Worm (Caenorhabditis elegans) whole organism, L4 larva: Measurements from ENCODE around the gene try-12.

Source experiments
- Y75B8A.6 ChIP-seq: fragments of 200-800 bp; sonication (Bioruptor generic); IDR thresholded peaks from 2 replicates; pipeline ENCODE4 v1.3.6; 2022; ENCODE audit warnings: missing genetic modification reagents, missing genetic modification characterization, missing compliant biosample characterization
- ZK337.2 ChIP-seq: fragments of 200-800 bp; sonication (Bioruptor generic); IDR thresholded peaks from 2 replicates; pipeline ENCODE4 v1.3.6; 2022; ENCODE audit warnings: missing genetic modification reagents, missing genetic modification characterization, missing compliant biosample characterization
- aha-1 ChIP-seq: fragments of 150-350 bp; peaks from one replicate; lab custom pipeline; 2014; ENCODE audit warnings: missing biosample characterization, missing genetic modification characterization
- ama-1 ChIP-seq: fragments of 150-350 bp; optimal IDR thresholded peaks from 2 replicates; lab custom pipeline; 2014; ENCODE audit warnings: inconsistent platforms, mixed read lengths
- attf-4 ChIP-seq: sonication (generic microtip); optimal IDR thresholded peaks from 3 replicates; lab custom pipeline; 2017; ENCODE audit warnings: missing biosample characterization, missing genetic modification characterization
- ceh-82 ChIP-seq: sonication (generic microtip); optimal IDR thresholded peaks from 2 replicates; lab custom pipeline; 2017; ENCODE audit warnings: missing biosample characterization, missing genetic modification characterization
- daf-12 ChIP-seq: fragments of 150-350 bp; optimal IDR thresholded peaks from 2 replicates; lab custom pipeline; 2014; ENCODE audit warnings: missing biosample characterization, missing genetic modification reagents, missing genetic modification characterization
- daf-8 ChIP-seq: fragments of 200-800 bp; sonication (Bioruptor generic); IDR thresholded peaks from 2 replicates; pipeline ENCODE4 v1.3.6; 2022; ENCODE audit warnings: missing genetic modification characterization, missing compliant biosample characterization
- dmd-9 ChIP-seq: fragments of 200-800 bp; sonication (Bioruptor generic); IDR thresholded peaks from 2 replicates; pipeline ENCODE4 v1.3.6; 2022; ENCODE audit warnings: missing genetic modification reagents, missing genetic modification characterization, missing compliant biosample characterization
- dpl-1 ChIP-seq: fragments of 150-350 bp; optimal IDR thresholded peaks from 2 replicates; lab custom pipeline; 2014; ENCODE audit warnings: missing biosample characterization, missing genetic modification reagents, missing genetic modification characterization
- duxl-1 ChIP-seq: sonication (generic microtip); optimal IDR thresholded peaks from 2 replicates; lab custom pipeline; 2016; ENCODE audit warnings: mild to moderate bottlenecking, missing genetic modification characterization, moderate library complexity, missing compliant biosample characterization; ENCODE audit not compliant: poor library complexity
- dve-1 ChIP-seq: sonication (generic microtip); optimal IDR thresholded peaks from 2 replicates; lab custom pipeline; 2017; ENCODE audit warnings: antibody characterized with exemption, mild to moderate bottlenecking, missing genetic modification characterization, missing compliant biosample characterization; ENCODE audit not compliant: insufficient read depth
- fkh-10 ChIP-seq: fragments of 150-350 bp; optimal IDR thresholded peaks from 2 replicates; lab custom pipeline; 2014; ENCODE audit warnings: missing biosample characterization, missing genetic modification reagents, missing genetic modification characterization
- hlh-11 ChIP-seq: fragments of 200-800 bp; sonication (Bioruptor generic); optimal IDR thresholded peaks from 2 replicates; lab custom pipeline; 2018; ENCODE audit warnings: mild to moderate bottlenecking, missing genetic modification characterization, missing compliant biosample characterization
- hlh-30 ChIP-seq: sonication (generic microtip); optimal IDR thresholded peaks from 2 replicates; lab custom pipeline; 2017; ENCODE audit warnings: antibody characterized with exemption, mild to moderate bottlenecking, missing genetic modification characterization, missing compliant biosample characterization; ENCODE audit not compliant: insufficient read depth
- lim-7 ChIP-seq: fragments of 200-800 bp; sonication (Bioruptor generic); IDR thresholded peaks from 2 replicates; pipeline ENCODE4 v1.3.6; 2022; ENCODE audit warnings: missing genetic modification characterization, missing compliant biosample characterization
- lin-13 ChIP-seq: fragments of 150-350 bp; optimal IDR thresholded peaks from 2 replicates; lab custom pipeline; 2014; ENCODE audit warnings: missing biosample characterization, missing genetic modification reagents, missing genetic modification characterization
- lin-15B ChIP-seq: fragments of 150-350 bp; sonication (generic microtip); optimal IDR thresholded peaks from 3 replicates; lab custom pipeline; 2014; ENCODE audit warnings: missing biosample characterization, missing genetic modification characterization
- lir-3 ChIP-seq: sonication (generic microtip); optimal IDR thresholded peaks from 2 replicates; lab custom pipeline; 2016; ENCODE audit warnings: mild to moderate bottlenecking, missing genetic modification characterization, missing compliant biosample characterization
- lsy-2 ChIP-seq, 2 experiments: fragments of 150-350 bp in 1 of 2; sonication (generic microtip) in 1 of 2; optimal IDR thresholded peaks; 2 replicates each; lab custom pipeline; 2014 to 2017; ENCODE audit warnings: missing biosample characterization in 2 of 2, missing genetic modification characterization in 2 of 2
- mdl-1 ChIP-seq, 2 experiments: fragments of 150-350 bp in 1 of 2; sonication (generic microtip) in 1 of 2; optimal IDR thresholded peaks; 2 replicates each; lab custom pipeline; 2014 to 2017; ENCODE audit warnings: missing biosample characterization in 2 of 2, missing genetic modification characterization in 2 of 2
- mdt-29 ChIP-seq: fragments of 200-800 bp; sonication (Bioruptor generic); IDR thresholded peaks from 2 replicates; pipeline ENCODE4 v1.3.6; 2022; ENCODE audit warnings: missing genetic modification reagents, missing genetic modification characterization, missing compliant biosample characterization
- mep-1 ChIP-seq: fragments of 150-350 bp; sonication (generic microtip); optimal IDR thresholded peaks from 3 replicates; lab custom pipeline; 2014; ENCODE audit warnings: missing biosample characterization, missing genetic modification characterization
- mxl-2 ChIP-seq: fragments of 200-800 bp; sonication (Bioruptor generic); conservative IDR thresholded peaks from 2 replicates; pipeline ENCODE4 v1.3.6; 2022; ENCODE audit warnings: missing genetic modification reagents, missing genetic modification characterization, missing compliant biosample characterization
- mxl-3 ChIP-seq: fragments of 200-800 bp; sonication (Bioruptor generic); optimal IDR thresholded peaks from 2 replicates; lab custom pipeline; 2018; ENCODE audit warnings: mild to moderate bottlenecking, missing genetic modification characterization, missing compliant biosample characterization
- nhr-102 ChIP-seq: sonication (generic microtip); optimal IDR thresholded peaks from 2 replicates; lab custom pipeline; 2016; ENCODE audit warnings: mild to moderate bottlenecking, missing genetic modification characterization, moderate library complexity, missing compliant biosample characterization
- nhr-11 ChIP-seq: fragments of 150-350 bp; optimal IDR thresholded peaks from 2 replicates; lab custom pipeline; 2014; ENCODE audit warnings: missing biosample characterization, missing genetic modification characterization
- nhr-237 ChIP-seq: sonication (generic microtip); optimal IDR thresholded peaks from 2 replicates; lab custom pipeline; 2017; ENCODE audit warnings: missing biosample characterization, missing genetic modification characterization
- nhr-25 ChIP-seq: sonication (generic microtip); optimal IDR thresholded peaks from 2 replicates; lab custom pipeline; 2017; ENCODE audit warnings: missing genetic modification characterization, mild to moderate bottlenecking, missing compliant biosample characterization, antibody characterized with exemption, moderate library complexity, borderline replicate concordance; ENCODE audit not compliant: insufficient read depth
- nhr-28 ChIP-seq: fragments of 150-350 bp; optimal IDR thresholded peaks from 2 replicates; lab custom pipeline; 2014; ENCODE audit warnings: missing biosample characterization, missing genetic modification characterization
- php-3 ChIP-seq: fragments of 200-800 bp; sonication (Bioruptor generic); IDR thresholded peaks from 2 replicates; pipeline ENCODE4 v1.3.6; 2022; ENCODE audit warnings: missing genetic modification reagents, missing genetic modification characterization, missing compliant biosample characterization
- spr-1 ChIP-seq: sonication (generic microtip); optimal IDR thresholded peaks from 2 replicates; lab custom pipeline; 2016; ENCODE audit warnings: mild to moderate bottlenecking, missing genetic modification characterization, missing compliant biosample characterization
- unc-62 ChIP-seq, 3 experiments: fragments of 150-350 bp in 1 of 3; sonication (generic microtip); optimal IDR thresholded peaks in 2 of 3; peaks in 1 of 3; 1 replicate in 1 of 3; 2 replicates in 2 of 3; lab custom pipeline; 2014 to 2017; ENCODE audit warnings: missing biosample characterization in 3 of 3, missing genetic modification characterization in 3 of 3, missing genetic modification reagents in 3 of 3, missing genotype in 1 of 3
- zfp-3 ChIP-seq: fragments of 200-800 bp; sonication (Bioruptor generic); conservative IDR thresholded peaks from 2 replicates; pipeline ENCODE4 v1.3.6; 2022; ENCODE audit warnings: missing genetic modification reagents, missing genetic modification characterization, missing compliant biosample characterization
- zip-11 ChIP-seq: fragments of 200-800 bp; sonication (Bioruptor generic); IDR thresholded peaks from 2 replicates; pipeline ENCODE4 v1.3.6; 2022; ENCODE audit warnings: missing genetic modification characterization, missing compliant biosample characterization
- ztf-11 ChIP-seq: fragments of 150-350 bp; optimal IDR thresholded peaks from 2 replicates; lab custom pipeline; 2014; ENCODE audit warnings: missing biosample characterization, missing genetic modification characterization
- ztf-7 ChIP-seq: fragments of 150-350 bp; optimal IDR thresholded peaks from 2 replicates; lab custom pipeline; 2014; ENCODE audit warnings: missing biosample characterization, missing genetic modification characterization

The try-12 gene

ce11 chrV:7435376-7436204 is 13.6 kb upstream of the try-12 start, which contains the start of the genes ddo-2 and F25E5.8 (continued):
- TF ChIP-seq dmd-9 (GFP tag; lab: Robert Waterston, UW) (no peak), aha-1 (tag; lab: Kevin White, UChicago) (peak; percentile 97)

- TF ChIP-seq spr-1 (tag; lab: Kevin White, UChicago) (no peak), aha-1 (tag; lab: Kevin White, UChicago) (peak; percentile 90)
- TF ChIP-seq, all 104 proteins: peak for 1
Measured at ce11 chrV:7436509-7436908, 12.6 kb upstream of the try-12 start.

- TF ChIP-seq unc-62 (GFP tag; optimal IDR thresholded peaks at IDR 0.05 in 1 of 2; lab: Kevin White, UChicago) (peak in 1 of 2 experiments; percentile 8), unc-62 (tag; optimal IDR thresholded peaks at IDR 0.05; lab: Kevin White, UChicago) (no peak), ceh-82 (tag; lab: Kevin White, UChicago) (no peak), mep-1 (peak; percentile 50), mxl-3 (GFP tag; lab: Kevin White, UChicago) (peak; percentile 34), nhr-237 (no peak), attf-4 (no peak), mdt-29 (GFP tag; lab: Robert Waterston, UW) (0 out of 2 replicates have a peak, but pooled peaks have one; percentile 7), ama-1 (lab: Kevin White, UChicago) (peak; percentile 91), hlh-30 (tag; lab: Kevin White, UChicago) (peak; percentile 84), lsy-2 (tag; optimal IDR thresholded peaks at IDR 0.05; lab: Kevin White, UChicago) (peak in 1 of 2 experiments; percentile 41), daf-12 (tag; lab: Kevin White, UChicago) (no peak), dve-1 (tag; lab: Kevin White, UChicago) (peak; percentile 34), lin-13 (GFP tag; lab: Kevin White, UChicago) (no peak), mdl-1 (tag; optimal IDR thresholded peaks at IDR 0.05; lab: Kevin White, UChicago) (peak; percentile 8 to 73), daf-8 (no peak), aha-1 (tag; lab: Kevin White, UChicago) (peak; percentile 66), ztf-11 (tag; lab: Kevin White, UChicago) (no peak), zip-11 (GFP tag; lab: Robert Waterston, UW) (no peak), duxl-1 (peak; percentile 13), ztf-7 (tag; lab: Kevin White, UChicago) (no peak), lim-7 (no peak), dpl-1 (peak; percentile 4), nhr-11 (tag; lab: Kevin White, UChicago) (no peak), Y75B8A.6 (0 out of 2 replicates have a peak, but pooled peaks have one; percentile 44), lir-3 (tag; lab: Kevin White, UChicago) (no peak), zfp-3 (peak; percentile 63; the same call in 1 of the 2 replicates), php-3 (GFP tag; lab: Robert Waterston, UW) (no peak), nhr-102 (tag; lab: Kevin White, UChicago) (peak; percentile 1), nhr-25 (tag; lab: Kevin White, UChicago) (no peak), lin-15B (tag; lab: Kevin White, UChicago) (no peak), hlh-11 (peak; percentile 73), ZK337.2 (GFP tag; lab: Robert Waterston, UW) (no peak), nhr-28 (tag; lab: Kevin White, UChicago) (peak; percentile 64), mxl-2 (no peak), fkh-10 (no peak)
Measured at ce11 chrV:7436911-7437310, 12.2 kb upstream of the try-12 start.
